Fruit fly (Drosophila melanogaster) whole organism, embryonic: ENCODE results near the gene Scgalpha.

Experiments used
- Ada2b ChIP-seq: fragments of 200-800 bp; sonication (Bioruptor generic); IDR thresholded peaks from 2 replicates; pipeline ENCODE4 v1.3.6; 2022; ENCODE audit warnings: missing biosample characterization, missing genetic modification characterization
- B-H1 ChIP-seq: fragments of 200-800 bp; sonication (Bioruptor generic); IDR thresholded peaks from 3 replicates; pipeline ENCODE4 v1.3.6; 2022; ENCODE audit warnings: missing biosample characterization, missing genetic modification characterization
- C15 ChIP-seq: fragments of 200-800 bp; sonication (Bioruptor generic); IDR thresholded peaks from 3 replicates; pipeline ENCODE4 v1.3.6; 2022; ENCODE audit warnings: missing biosample characterization, missing genetic modification characterization
- CG10267 ChIP-seq: fragments of 200-800 bp; sonication (Bioruptor generic); optimal IDR thresholded peaks from 2 replicates; lab custom pipeline; 2018; ENCODE audit warnings: missing biosample characterization, mild to moderate bottlenecking, missing genetic modification characterization, moderate library complexity
- CG11456 ChIP-seq: fragments of 200-800 bp; sonication (Bioruptor generic); IDR thresholded peaks from 3 replicates; pipeline ENCODE4 v1.3.6; 2022; ENCODE audit warnings: missing biosample characterization, missing genetic modification characterization
- CG11695 ChIP-seq: fragments of 200-800 bp; sonication (Bioruptor generic); IDR thresholded peaks from 3 replicates; pipeline ENCODE4 v1.3.6; 2022; ENCODE audit warnings: missing biosample characterization, missing genetic modification characterization
- CG11696 ChIP-seq: fragments of 200-800 bp; sonication (Bioruptor generic); IDR thresholded peaks from 2 replicates; pipeline ENCODE4 v1.3.6; 2022; ENCODE audit warnings: missing biosample characterization, missing genetic modification characterization
- CG12219 ChIP-seq: fragments of 200-800 bp; sonication (Bioruptor generic); optimal IDR thresholded peaks from 3 replicates; lab custom pipeline; 2018; ENCODE audit warnings: missing biosample characterization, mild to moderate bottlenecking, missing genetic modification characterization
- CG14014 ChIP-seq: fragments of 200-800 bp; sonication (Bioruptor generic); IDR thresholded peaks from 2 replicates; pipeline ENCODE4 v1.3.6; 2022; ENCODE audit warnings: missing biosample characterization, missing genetic modification characterization
- CG14860 ChIP-seq: fragments of 200-800 bp; sonication (Bioruptor generic); IDR thresholded peaks from 3 replicates; pipeline ENCODE4 v1.3.6; 2022; ENCODE audit warnings: missing biosample characterization, missing genetic modification characterization; ENCODE audit not compliant: partially characterized antibody
- CG1529 ChIP-seq: fragments of 200-800 bp; sonication (Bioruptor generic); optimal IDR thresholded peaks from 3 replicates; lab custom pipeline; 2018; ENCODE audit warnings: missing biosample characterization, missing genetic modification characterization
- CG16863 ChIP-seq: fragments of 200-800 bp; sonication (Bioruptor generic); optimal IDR thresholded peaks from 3 replicates; lab custom pipeline; 2016; ENCODE audit warnings: missing biosample characterization, missing genetic modification characterization
- CG17328 ChIP-seq: fragments of 200-800 bp; sonication (Bioruptor generic); IDR thresholded peaks from 2 replicates; pipeline ENCODE4 v1.3.6; 2022; ENCODE audit warnings: missing biosample characterization, missing genetic modification characterization
- CG17359 ChIP-seq: fragments of 200-800 bp; sonication (Bioruptor generic); optimal IDR thresholded peaks from 3 replicates; lab custom pipeline; 2018; ENCODE audit warnings: missing biosample characterization, mild to moderate bottlenecking, missing genetic modification characterization, moderate library complexity
- CG17568 ChIP-seq: fragments of 200-800 bp; sonication (Bioruptor generic); optimal IDR thresholded peaks from 2 replicates; lab custom pipeline; 2018; ENCODE audit warnings: missing biosample characterization, mild to moderate bottlenecking, missing genetic modification characterization, moderate library complexity
- CG2202 ChIP-seq: fragments of 200-800 bp; sonication (Bioruptor generic); optimal IDR thresholded peaks from 2 replicates; lab custom pipeline; 2018; ENCODE audit warnings: missing biosample characterization, mild to moderate bottlenecking, missing genetic modification characterization
- CG31441 ChIP-seq: fragments of 200-800 bp; sonication (Bioruptor generic); IDR thresholded peaks from 2 replicates; pipeline ENCODE4 v1.3.6; 2022; ENCODE audit warnings: missing biosample characterization, missing genetic modification characterization
- CG32767 ChIP-seq: fragments of 200-800 bp; sonication (Bioruptor generic); IDR thresholded peaks from 2 replicates; pipeline ENCODE4 v1.3.6; 2022; ENCODE audit warnings: missing biosample characterization, missing genetic modification characterization
- CG33213 ChIP-seq: fragments of 200-800 bp; sonication (Bioruptor generic); optimal IDR thresholded peaks from 3 replicates; lab custom pipeline; 2016; ENCODE audit warnings: missing biosample characterization, missing genetic modification characterization
- CG6175 ChIP-seq: fragments of 200-800 bp; sonication (Bioruptor generic); IDR thresholded peaks from 3 replicates; pipeline ENCODE4 v1.3.6; 2022; ENCODE audit warnings: missing biosample characterization, missing genetic modification characterization
- CG6765 ChIP-seq: fragments of 200-800 bp; sonication (Bioruptor generic); optimal IDR thresholded peaks from 3 replicates; lab custom pipeline; 2017; ENCODE audit warnings: missing biosample characterization, mild to moderate bottlenecking, missing genetic modification characterization
- CkIIα-i1 ChIP-seq: fragments of 200-800 bp; sonication (Bioruptor generic); IDR thresholded peaks from 2 replicates; pipeline ENCODE4 v1.3.6; 2022; ENCODE audit warnings: missing biosample characterization, missing genetic modification characterization
- Drgx ChIP-seq: fragments of 200-800 bp; sonication (Bioruptor generic); IDR thresholded peaks from 2 replicates; pipeline ENCODE4 v1.3.6; 2022; ENCODE audit warnings: missing biosample characterization, missing genetic modification characterization
- E2f1 ChIP-seq: fragments of 200-800 bp; sonication (Bioruptor generic); IDR thresholded peaks from 2 replicates; pipeline ENCODE4 v1.3.6; 2022; ENCODE audit warnings: missing biosample characterization, missing genetic modification characterization
- Fer1 ChIP-seq: fragments of 200-800 bp; sonication (Bioruptor generic); optimal IDR thresholded peaks from 2 replicates; lab custom pipeline; 2017; ENCODE audit warnings: missing biosample characterization, mild to moderate bottlenecking, missing genetic modification characterization
- Fer3 ChIP-seq: fragments of 200-800 bp; sonication (Bioruptor generic); optimal IDR thresholded peaks from 2 replicates; lab custom pipeline; 2018; ENCODE audit warnings: missing biosample characterization, mild to moderate bottlenecking, missing genetic modification characterization, moderate library complexity
- Hr3 ChIP-seq: fragments of 200-800 bp; sonication (Bioruptor generic); optimal IDR thresholded peaks from 3 replicates; lab custom pipeline; 2016; ENCODE audit warnings: missing biosample characterization, missing genetic modification characterization
- MBD-R2 ChIP-seq: fragments of 200-800 bp; sonication (Bioruptor generic); IDR thresholded peaks from 2 replicates; pipeline ENCODE4 v1.3.6; 2022; ENCODE audit warnings: missing biosample characterization, missing genetic modification characterization
- Max ChIP-seq: fragments of 200-800 bp; sonication (Bioruptor generic); optimal IDR thresholded peaks from 2 replicates; lab custom pipeline; 2016; ENCODE audit warnings: missing biosample characterization, mild to moderate bottlenecking, missing genetic modification characterization
- NfI ChIP-seq: fragments of 200-800 bp; sonication (Bioruptor generic); optimal IDR thresholded peaks from 3 replicates; lab custom pipeline; 2018; ENCODE audit warnings: missing biosample characterization, mild to moderate bottlenecking, missing genetic modification characterization, moderate library complexity
- br ChIP-seq: fragments of >200 bp; optimal IDR thresholded peaks from 2 replicates; lab custom pipeline; 2017
- cato ChIP-seq: fragments of 200-800 bp; sonication (Bioruptor generic); optimal IDR thresholded peaks from 2 replicates; lab custom pipeline; 2016; ENCODE audit warnings: missing biosample characterization, missing genetic modification characterization, borderline replicate concordance
- dan ChIP-seq: fragments of 200-800 bp; sonication (Bioruptor generic); IDR thresholded peaks from 2 replicates; pipeline ENCODE4 v1.3.6; 2022; ENCODE audit warnings: missing biosample characterization, missing genetic modification characterization
- dysf ChIP-seq: fragments of 200-800 bp; sonication (Bioruptor generic); IDR thresholded peaks from 3 replicates; pipeline ENCODE4 v1.3.6; 2022; ENCODE audit warnings: missing biosample characterization, missing genetic modification characterization
- en ChIP-seq: fragments of 200-800 bp; sonication (Bioruptor generic); optimal IDR thresholded peaks from 2 replicates; lab custom pipeline; 2016; ENCODE audit warnings: missing biosample characterization, missing genetic modification characterization
- eyg ChIP-seq: fragments of 200-800 bp; sonication (Bioruptor generic); optimal IDR thresholded peaks from 3 replicates; lab custom pipeline; 2016; ENCODE audit warnings: missing biosample characterization, missing genetic modification characterization
- fd102C ChIP-seq: fragments of 200-800 bp; sonication (Bioruptor generic); optimal IDR thresholded peaks from 2 replicates; lab custom pipeline; 2018; ENCODE audit warnings: missing biosample characterization, mild to moderate bottlenecking, missing genetic modification characterization, moderate library complexity
- fd3F ChIP-seq: fragments of 200-800 bp; sonication (Bioruptor generic); optimal IDR thresholded peaks from 2 replicates; lab custom pipeline; 2018; ENCODE audit warnings: missing biosample characterization, mild to moderate bottlenecking, missing genetic modification characterization, moderate library complexity
- gcm2 ChIP-seq: fragments of 200-800 bp; sonication (Bioruptor generic); optimal IDR thresholded peaks from 2 replicates; lab custom pipeline; 2016; ENCODE audit warnings: missing biosample characterization, missing genetic modification characterization
- insv ChIP-seq, 2 experiments: fragments of 200-800 bp; sonication (Bioruptor generic); optimal IDR thresholded peaks; 3 replicates each; lab custom pipeline; 2016 to 2018; ENCODE audit warnings: missing biosample characterization in 2 of 2, missing genetic modification characterization in 2 of 2
- inv ChIP-seq: fragments of 200-800 bp; sonication (Bioruptor generic); IDR thresholded peaks from 2 replicates; pipeline ENCODE4 v1.3.6; 2022; ENCODE audit warnings: missing biosample characterization, missing genetic modification characterization; ENCODE audit not compliant: partially characterized antibody
- klu ChIP-seq: fragments of 200-800 bp; sonication (Bioruptor generic); IDR thresholded peaks from 2 replicates; pipeline ENCODE4 v1.3.6; 2022; ENCODE audit warnings: missing biosample characterization, missing genetic modification characterization
- lab ChIP-seq: fragments of 200-800 bp; sonication (Bioruptor generic); optimal IDR thresholded peaks from 3 replicates; lab custom pipeline; 2017; ENCODE audit warnings: missing biosample characterization, missing genetic modification characterization, mild to moderate bottlenecking, moderate library complexity, missing genetic modification reagents
- lmd ChIP-seq: fragments of 200-800 bp; sonication (Bioruptor generic); IDR thresholded peaks from 2 replicates; pipeline ENCODE4 v1.3.6; 2022; ENCODE audit warnings: missing biosample characterization, missing genetic modification characterization
- oc ChIP-seq: fragments of 200-800 bp; sonication (Bioruptor generic); optimal IDR thresholded peaks from 2 replicates; lab custom pipeline; 2018; ENCODE audit warnings: missing biosample characterization, mild to moderate bottlenecking, missing genetic modification characterization, moderate library complexity
- onecut ChIP-seq: fragments of 200-800 bp; sonication (Bioruptor generic); IDR thresholded peaks from 2 replicates; pipeline ENCODE4 v1.3.6; 2022; ENCODE audit warnings: missing biosample characterization, missing genetic modification characterization
- otp ChIP-seq: fragments of 200-800 bp; sonication (Bioruptor generic); IDR thresholded peaks from 3 replicates; pipeline ENCODE4, ENCODE4 v1.3.6; 2022; ENCODE audit warnings: missing biosample characterization, missing genetic modification characterization
- schlank ChIP-seq: fragments of 200-800 bp; sonication (Bioruptor generic); optimal IDR thresholded peaks from 2 replicates; lab custom pipeline; 2018; ENCODE audit warnings: missing biosample characterization, mild to moderate bottlenecking, missing genetic modification characterization
- trh ChIP-seq: fragments of 200-800 bp; sonication (Bioruptor generic); optimal IDR thresholded peaks from 2 replicates; lab custom pipeline; 2016; ENCODE audit warnings: missing biosample characterization, missing genetic modification characterization
- ttk ChIP-seq: fragments of 200-800 bp; sonication (Bioruptor generic); IDR thresholded peaks from 2 replicates; pipeline ENCODE4 v2.1.2; 2022; ENCODE audit warnings: missing biosample characterization, missing genetic modification characterization
- zfh2 ChIP-seq: fragments of 200-800 bp; sonication (Bioruptor generic); optimal IDR thresholded peaks from 2 replicates; lab custom pipeline; 2016; ENCODE audit warnings: missing biosample characterization, missing genetic modification characterization

The Scgalpha gene

DNA sequence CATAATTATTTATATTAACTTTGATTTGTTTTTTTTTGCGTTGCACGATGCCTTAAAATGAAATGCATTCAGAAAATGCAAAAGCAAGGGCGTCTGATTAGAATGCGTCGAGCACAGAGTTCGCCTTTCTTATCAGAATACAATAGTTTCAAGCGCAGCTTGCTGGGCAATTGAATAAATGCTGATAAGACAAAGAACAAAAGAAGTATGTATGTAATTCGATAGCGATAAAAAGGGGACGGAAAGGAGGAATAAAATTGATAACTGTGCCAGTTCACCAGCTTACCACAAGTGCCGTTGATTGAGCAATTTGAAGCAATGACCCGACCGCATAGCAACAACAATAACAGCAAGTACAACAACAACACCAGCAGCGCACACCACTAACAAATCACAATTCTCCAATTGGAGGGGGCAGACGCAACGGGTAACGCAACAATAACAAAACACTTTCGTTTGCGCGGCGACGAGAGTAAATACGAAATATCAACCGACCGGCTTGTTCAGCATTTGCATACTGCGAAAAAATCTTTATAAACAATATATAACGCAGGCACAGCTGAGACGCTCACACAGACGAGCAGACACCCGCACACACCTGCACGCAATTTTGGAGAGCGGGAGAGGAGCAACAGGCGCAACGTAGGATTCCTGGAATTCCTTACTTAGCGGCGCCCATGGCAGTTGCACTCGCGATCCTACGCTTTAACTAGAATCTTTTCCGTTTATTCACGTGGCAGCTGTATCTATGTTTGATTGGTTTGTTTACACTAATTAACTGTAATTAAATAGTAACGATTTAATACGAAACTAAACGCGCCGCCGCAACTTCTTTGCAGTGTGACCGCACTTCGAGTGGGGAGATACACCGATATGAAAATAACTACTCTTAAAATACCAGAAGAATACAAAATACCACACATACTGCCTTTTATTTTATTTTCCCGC lies 2.7 kb upstream of the Scgalpha start, which contains the start of gene Btk (continued):
- TF ChIP-seq CG11456: no peak
- no peak for TF ChIP-seq Hr3 (GFP tag; lab: Kevin White, UChicago)
- TF ChIP-seq CG2202 (tag; lab: Kevin White, UChicago): no peak
- peak; percentile 11; the same call in 1 of the 2 replicates for TF ChIP-seq MBD-R2 (GFP tag; lab: Robert Waterston, UW)
- 0 out of 3 replicates have a peak, but pooled peaks have one; percentile 26 for TF ChIP-seq CG14860 (GFP tag; lab: Robert Waterston, UW)
- TF ChIP-seq dysf: no peak
- TF ChIP-seq CG17359 (tag; lab: Kevin White, UChicago): no peak
- TF ChIP-seq Fer1: no peak
- TF ChIP-seq CG12219: no peak
- no peak for TF ChIP-seq oc
- no peak for TF ChIP-seq CG11696 (GFP tag; lab: Robert Waterston, UW)
- no peak for TF ChIP-seq CG11695 (GFP tag; lab: Robert Waterston, UW)
- no peak for TF ChIP-seq eyg (GFP tag; lab: Kevin White, UChicago)
- no peak for TF ChIP-seq CG32767 (GFP tag; lab: Robert Waterston, UW)
- TF ChIP-seq CG17328 (GFP tag; lab: Robert Waterston, UW): no peak
- no peak for TF ChIP-seq dan (GFP tag; lab: Robert Waterston, UW)
- TF ChIP-seq CG6765 (GFP tag; lab: Kevin White, UChicago): no peak
- no peak for TF ChIP-seq NfI
- TF ChIP-seq fd102C (GFP tag; lab: Kevin White, UChicago): no peak
- TF ChIP-seq br (lab: Kevin White, UChicago): no peak
- peak; percentile 92 to 99 for TF ChIP-seq insv (GFP tag; optimal IDR thresholded peaks at IDR 0.05; lab: Kevin White, UChicago)
- TF ChIP-seq en (GFP tag; lab: Kevin White, UChicago): no peak
- no peak for TF ChIP-seq schlank (tag; lab: Kevin White, UChicago)
- no peak for TF ChIP-seq trh
- TF ChIP-seq CG14014 (GFP tag; lab: Robert Waterston, UW): no peak
- TF ChIP-seq B-H1: no peak
- no peak for TF ChIP-seq onecut (GFP tag; lab: Robert Waterston, UW)
- TF ChIP-seq CkIIα-i1 (GFP tag; lab: Robert Waterston, UW): no peak
- no peak for TF ChIP-seq CG31441
- no peak for TF ChIP-seq inv
- TF ChIP-seq otp: no peak
- TF ChIP-seq CG10267: no peak
- no peak for TF ChIP-seq E2f1 (GFP tag; lab: Robert Waterston, UW)
- no peak for TF ChIP-seq gcm2 (GFP tag; lab: Kevin White, UChicago)
- no peak for TF ChIP-seq C15 (GFP tag; lab: Robert Waterston, UW)
- no peak for TF ChIP-seq CG6175 (GFP tag; lab: Robert Waterston, UW)
- no peak for TF ChIP-seq Max (GFP tag; lab: Kevin White, UChicago)
- no peak for TF ChIP-seq cato
- TF ChIP-seq ttk: no peak
- TF ChIP-seq zfh2 (GFP tag; lab: Kevin White, UChicago): no peak
- no peak for TF ChIP-seq CG16863 (GFP tag; lab: Kevin White, UChicago)
- no peak for TF ChIP-seq klu (GFP tag; lab: Robert Waterston, UW)
- TF ChIP-seq CG17568 (GFP tag; lab: Kevin White, UChicago): peak; percentile 58
- TF ChIP-seq Drgx: no peak
- TF ChIP-seq Ada2b: no peak
- TF ChIP-seq fd3F (GFP tag; lab: Kevin White, UChicago): no peak
- no peak for TF ChIP-seq lab (GFP tag; lab: Kevin White, UChicago)
- no peak for TF ChIP-seq CG1529 (GFP tag; lab: Kevin White, UChicago)
- peak; percentile 8 for TF ChIP-seq CG33213
- TF ChIP-seq lmd (GFP tag; lab: Robert Waterston, UW): no peak
- no peak for TF ChIP-seq Fer3 (tag; lab: Kevin White, UChicago)
